Worm (Caenorhabditis elegans) whole organism, young adult: ENCODE results near the gene F41E6.17.
A peak's percentile ranks its signal among the peaks of the same experiment; 100 is the strongest.

Source experiments
- B0261.1 ChIP-seq: sonication (generic microtip); optimal IDR thresholded peaks from 2 replicates; lab custom pipeline; 2016; ENCODE audit warnings: mild to moderate bottlenecking, missing genetic modification characterization, moderate library complexity, missing compliant biosample characterization
- C17E4.6 ChIP-seq: fragments of 200-800 bp; sonication (Bioruptor generic); IDR thresholded peaks from 2 replicates; pipeline ENCODE4 v1.3.6; 2022; ENCODE audit warnings: missing genetic modification reagents, missing genetic modification characterization, missing compliant biosample characterization
- D2030.7 ChIP-seq: fragments of 200-800 bp; sonication (Bioruptor generic); IDR thresholded peaks from 2 replicates; pipeline ENCODE4 v1.3.6; 2022; ENCODE audit warnings: missing genetic modification reagents, missing genetic modification characterization, missing compliant biosample characterization
- F23B12.7 ChIP-seq: sonication (generic microtip); optimal IDR thresholded peaks from 2 replicates; lab custom pipeline; 2017; ENCODE audit warnings: missing genetic modification characterization, mild to moderate bottlenecking, missing compliant biosample characterization, antibody characterized with exemption, moderate library complexity; ENCODE audit not compliant: insufficient read depth
- F33H1.4 ChIP-seq: fragments of 200-800 bp; sonication (Bioruptor generic); IDR thresholded peaks from 2 replicates; pipeline ENCODE4 v1.3.6; 2022; ENCODE audit warnings: missing genetic modification reagents, missing genetic modification characterization, missing compliant biosample characterization
- F39B2.1 ChIP-seq: fragments of 200-800 bp; sonication (Bioruptor generic); IDR thresholded peaks from 2 replicates; pipeline ENCODE4 v1.3.6; 2022; ENCODE audit warnings: missing genetic modification reagents, missing genetic modification characterization, missing compliant biosample characterization
- F57A8.1 ChIP-seq: fragments of 200-800 bp; sonication (Bioruptor generic); optimal IDR thresholded peaks from 2 replicates; lab custom pipeline; 2018; ENCODE audit warnings: mild to moderate bottlenecking, missing genetic modification characterization, moderate library complexity, missing compliant biosample characterization
- K12H6.12 ChIP-seq: fragments of 200-800 bp; sonication (Bioruptor generic); optimal IDR thresholded peaks from 2 replicates; lab custom pipeline; 2018; ENCODE audit warnings: mild to moderate bottlenecking, missing genetic modification characterization, missing compliant biosample characterization
- T26A5.8 ChIP-seq: sonication (generic microtip); optimal IDR thresholded peaks from 2 replicates; lab custom pipeline; 2016; ENCODE audit warnings: missing genetic modification characterization, missing compliant biosample characterization
- Y56A3A.18 ChIP-seq: fragments of 200-800 bp; sonication (Bioruptor generic); IDR thresholded peaks from 2 replicates; pipeline ENCODE4 v1.3.6; 2022; ENCODE audit warnings: missing genetic modification reagents, missing genetic modification characterization, missing compliant biosample characterization
- Y67H2A.10 ChIP-seq: fragments of 200-800 bp; sonication (Bioruptor generic); conservative IDR thresholded peaks from 2 replicates; pipeline ENCODE4 v1.3.6; 2022; ENCODE audit warnings: missing genetic modification reagents, missing genetic modification characterization, missing compliant biosample characterization
- ZK185.1 ChIP-seq: sonication (generic microtip); optimal IDR thresholded peaks from 2 replicates; lab custom pipeline; 2016; ENCODE audit warnings: mild to moderate bottlenecking, missing genetic modification characterization, missing compliant biosample characterization; ENCODE audit not compliant: poor library complexity, severe bottlenecking
- akir-1 ChIP-seq: fragments of 200-800 bp; sonication (Bioruptor generic); optimal IDR thresholded peaks from 2 replicates; lab custom pipeline; 2018; ENCODE audit warnings: mild to moderate bottlenecking, missing genetic modification characterization, moderate library complexity, missing compliant biosample characterization
- attf-5 ChIP-seq: fragments of 200-800 bp; sonication (Bioruptor generic); optimal IDR thresholded peaks from 2 replicates; lab custom pipeline; 2018; ENCODE audit warnings: mild to moderate bottlenecking, missing genetic modification characterization, missing compliant biosample characterization
- bed-2 ChIP-seq: fragments of 200-800 bp; sonication (Bioruptor generic); IDR thresholded peaks from 2 replicates; pipeline ENCODE4 v1.3.6; 2022; ENCODE audit warnings: missing genetic modification reagents, missing genetic modification characterization, missing compliant biosample characterization
- cebp-1 ChIP-seq, 2 experiments: fragments of 200-800 bp in 1 of 2; sonication (Bioruptor generic) in 1 of 2; sonication (generic microtip) in 1 of 2; IDR thresholded peaks in 1 of 2; optimal IDR thresholded peaks in 1 of 2; 2 replicates each; pipeline versions ENCODE4 v1.3.6 to Lab custom; 2017 to 2022; ENCODE audit warnings: missing compliant biosample characterization in 2 of 2, missing genetic modification characterization in 2 of 2, mild to moderate bottlenecking in 1 of 2, missing genetic modification reagents in 1 of 2, moderate library complexity in 1 of 2
- dpff-1 ChIP-seq: sonication (generic microtip); optimal IDR thresholded peaks from 2 replicates; lab custom pipeline; 2017; ENCODE audit warnings: mild to moderate bottlenecking, missing genetic modification characterization, missing compliant biosample characterization
- efl-1 ChIP-seq: fragments of 150-350 bp; optimal IDR thresholded peaks from 2 replicates; lab custom pipeline; 2014; ENCODE audit warnings: missing biosample characterization, missing genetic modification reagents, missing genetic modification characterization
- egl-18 ChIP-seq: fragments of 200-800 bp; sonication (Bioruptor generic); IDR thresholded peaks from 2 replicates; pipeline ENCODE4 v1.3.6; 2022; ENCODE audit warnings: missing genetic modification reagents, missing genetic modification characterization, missing compliant biosample characterization
- hlh-12 ChIP-seq: sonication (generic microtip); optimal IDR thresholded peaks from 2 replicates; lab custom pipeline; 2016; ENCODE audit warnings: missing genetic modification characterization, missing compliant biosample characterization
- hmg-1.2 ChIP-seq: fragments of 200-800 bp; sonication (Bioruptor generic); IDR thresholded peaks from 2 replicates; pipeline ENCODE4 v1.3.6; 2022; ENCODE audit warnings: missing genetic modification reagents, missing genetic modification characterization, missing compliant biosample characterization
- hmg-20 ChIP-seq: fragments of 200-800 bp; sonication (Bioruptor generic); IDR thresholded peaks from 2 replicates; pipeline ENCODE4 v1.3.6; 2022; ENCODE audit warnings: missing genetic modification reagents, missing genetic modification characterization, missing compliant biosample characterization
- hrde-1 ChIP-seq: sonication (generic microtip); optimal IDR thresholded peaks from 2 replicates; lab custom pipeline; 2016; ENCODE audit warnings: missing genetic modification characterization, mild to moderate bottlenecking, missing compliant biosample characterization, moderate library complexity, missing genotype, missing genetic modification reagents, borderline replicate concordance
- lin-54 ChIP-seq: fragments of 200-800 bp; sonication (Bioruptor generic); optimal IDR thresholded peaks from 2 replicates; lab custom pipeline; 2018; ENCODE audit warnings: mild to moderate bottlenecking, missing genetic modification characterization, missing compliant biosample characterization
- lir-1 ChIP-seq: fragments of 200-800 bp; sonication (Bioruptor generic); conservative IDR thresholded peaks from 2 replicates; pipeline ENCODE4 v1.3.6; 2022; ENCODE audit warnings: missing genetic modification reagents, missing genetic modification characterization, missing compliant biosample characterization
- madf-10 ChIP-seq: sonication (generic microtip); optimal IDR thresholded peaks from 2 replicates; lab custom pipeline; 2016; ENCODE audit warnings: mild to moderate bottlenecking, missing genetic modification characterization, missing compliant biosample characterization
- madf-3 ChIP-seq: fragments of 200-800 bp; sonication (Bioruptor generic); IDR thresholded peaks from 2 replicates; pipeline ENCODE4 v1.3.6; 2022; ENCODE audit warnings: missing genetic modification reagents, missing genetic modification characterization, missing compliant biosample characterization
- mcd-1 ChIP-seq: fragments of 200-800 bp; sonication (Bioruptor generic); IDR thresholded peaks from 2 replicates; pipeline ENCODE4 v1.3.6; 2022; ENCODE audit warnings: missing genetic modification reagents, missing genetic modification characterization, missing compliant biosample characterization
- nfyb-1 ChIP-seq: fragments of 200-800 bp; sonication (Bioruptor generic); IDR thresholded peaks from 2 replicates; pipeline ENCODE4 v1.3.6; 2022; ENCODE audit warnings: missing genetic modification reagents, missing genetic modification characterization, missing compliant biosample characterization
- nhr-80 ChIP-seq: sonication (generic microtip); optimal IDR thresholded peaks from 2 replicates; lab custom pipeline; 2016; ENCODE audit warnings: missing genetic modification characterization, missing compliant biosample characterization
- pbrm-1 ChIP-seq: fragments of 200-800 bp; sonication (Bioruptor generic); IDR thresholded peaks from 2 replicates; pipeline ENCODE4 v1.3.6; 2022; ENCODE audit warnings: missing genetic modification reagents, missing genetic modification characterization, missing compliant biosample characterization
- pha-4 ChIP-seq: fragments of 150-350 bp; sonication (generic microtip); optimal IDR thresholded peaks from 2 replicates; lab custom pipeline; 2014; ENCODE audit warnings: missing biosample characterization, missing genetic modification reagents, missing genetic modification characterization
- rcor-1 ChIP-seq: fragments of 200-800 bp; sonication (Bioruptor generic); IDR thresholded peaks from 2 replicates; pipeline ENCODE4 v1.3.6; 2022; ENCODE audit warnings: missing genetic modification reagents, missing genetic modification characterization, missing compliant biosample characterization
- rpc-1 ChIP-seq, 2 experiments: fragments of 150-350 bp in 1 of 2; sonication (generic microtip) in 1 of 2; optimal IDR thresholded peaks; 2 replicates each; lab custom pipeline; 2014 to 2018; ENCODE audit warnings: missing biosample characterization in 1 of 2, missing genetic modification characterization in 1 of 2, missing genetic modification reagents in 1 of 2, missing genotype in 1 of 2
- snpc-3.4 ChIP-seq: sonication (generic microtip); optimal IDR thresholded peaks from 2 replicates; lab custom pipeline; 2017; ENCODE audit warnings: missing genetic modification characterization, mild to moderate bottlenecking, missing compliant biosample characterization, antibody characterized with exemption, moderate library complexity, missing genotype, missing genetic modification reagents
- snpc-4 ChIP-seq, 5 experiments: fragments of 150-350 bp in 1 of 5; sonication (generic microtip) in 4 of 5; optimal IDR thresholded peaks; 2 replicates each; lab custom pipeline; 2014 to 2018; ENCODE audit warnings: missing genetic modification characterization in 5 of 5, missing biosample characterization in 3 of 5, antibody characterized with exemption in 2 of 5, mild to moderate bottlenecking in 2 of 5, missing compliant biosample characterization in 2 of 5, missing genotype in 2 of 5, moderate library complexity in 2 of 5, missing genetic modification reagents in 1 of 5
- somi-1 ChIP-seq: fragments of 200-800 bp; sonication (Bioruptor generic); optimal IDR thresholded peaks from 2 replicates; lab custom pipeline; 2018; ENCODE audit warnings: mild to moderate bottlenecking, missing genetic modification characterization, missing compliant biosample characterization
- sptf-2 ChIP-seq: fragments of 200-800 bp; sonication (Bioruptor generic); optimal IDR thresholded peaks from 2 replicates; lab custom pipeline; 2018; ENCODE audit warnings: mild to moderate bottlenecking, missing genetic modification characterization, missing compliant biosample characterization
- tlf-1 ChIP-seq: fragments of 200-800 bp; sonication (Bioruptor generic); optimal IDR thresholded peaks from 2 replicates; lab custom pipeline; 2018; ENCODE audit warnings: mild to moderate bottlenecking, missing genetic modification characterization, missing compliant biosample characterization
- ztf-18 ChIP-seq: sonication (generic microtip); optimal IDR thresholded peaks from 2 replicates; lab custom pipeline; 2016; ENCODE audit warnings: missing genotype, mild to moderate bottlenecking, missing genetic modification characterization, missing compliant biosample characterization
- ztf-25 ChIP-seq: fragments of 200-800 bp; sonication (Bioruptor generic); IDR thresholded peaks from 2 replicates; pipeline ENCODE4 v1.3.6; 2022; ENCODE audit warnings: missing genetic modification reagents, missing genetic modification characterization, missing compliant biosample characterization
- ztf-26 ChIP-seq: sonication (generic microtip); optimal IDR thresholded peaks from 2 replicates; lab custom pipeline; 2017; ENCODE audit warnings: missing genetic modification characterization, missing compliant biosample characterization
- ztf-28 ChIP-seq: fragments of 200-800 bp; sonication (Bioruptor generic); IDR thresholded peaks from 2 replicates; pipeline ENCODE4 v1.3.6; 2022; ENCODE audit warnings: missing genetic modification reagents, missing genetic modification characterization, missing compliant biosample characterization

Gene F41E6.17

ce11 chrV:8631277-8631765, 7.4 kb downstream of the F41E6.17 start, which contains the start of gene atg-18:
Gene atg-18, minus strand, starts transcription at chrV:8631327.
- 0 out of 2 replicates have a peak, but pooled peaks have one; percentile 16 for TF ChIP-seq lir-1
- TF ChIP-seq F33H1.4: no peak
- peak; percentile 56 for TF ChIP-seq K12H6.12 (tag; lab: Kevin White, UChicago)
- TF ChIP-seq ztf-28: no peak
- peak; percentile 63 for TF ChIP-seq F23B12.7 (tag; lab: Kevin White, UChicago)
- TF ChIP-seq nfyb-1 (GFP tag; lab: Robert Waterston, UW): peak; percentile 66; the same call in 1 of the 2 replicates
- no peak for TF ChIP-seq akir-1 (GFP tag; lab: Kevin White, UChicago)
- peak; percentile 41; the same call in 1 of the 2 replicates for TF ChIP-seq Y56A3A.18 (GFP tag; lab: Robert Waterston, UW)
- no peak for TF ChIP-seq T26A5.8
- TF ChIP-seq bed-2: no peak
- peak; percentile 78 for TF ChIP-seq madf-10 (tag; lab: Kevin White, UChicago)
- peak; percentile 41 for TF ChIP-seq ztf-18 (tag; lab: Kevin White, UChicago)
- peak; percentile 11 for TF ChIP-seq ZK185.1 (tag; lab: Kevin White, UChicago)
- TF ChIP-seq rpc-1 (optimal IDR thresholded peaks at IDR 0.05; lab: Kevin White, UChicago): peak; percentile 31
- TF ChIP-seq rpc-1 (tag; optimal IDR thresholded peaks at IDR 0.05; lab: Kevin White, UChicago): no peak
- 0 out of 2 replicates have a peak, but pooled peaks have one; percentile 15 for TF ChIP-seq cebp-1 (GFP tag; IDR thresholded peaks at IDR 0.05; lab: Robert Waterston, UW)
- TF ChIP-seq cebp-1 (tag; optimal IDR thresholded peaks at IDR 0.05; lab: Kevin White, UChicago): no peak
- TF ChIP-seq hmg-1.2 (GFP tag; lab: Robert Waterston, UW): peak; percentile 31; the same call in 1 of the 2 replicates
- 0 out of 2 replicates have a peak, but pooled peaks have one; percentile 9 for TF ChIP-seq ztf-25
- no peak for TF ChIP-seq sptf-2 (GFP tag; lab: Kevin White, UChicago)
- 0 out of 2 replicates have a peak, but pooled peaks have one; percentile 52 for TF ChIP-seq Y67H2A.10
- TF ChIP-seq pha-4: peak; percentile 26
- peak; percentile 68 for TF ChIP-seq pbrm-1
- TF ChIP-seq attf-5 (GFP tag; lab: Kevin White, UChicago): peak; percentile 49
- TF ChIP-seq snpc-3.4 (tag; lab: Kevin White, UChicago): no peak
- TF ChIP-seq D2030.7 (GFP tag; lab: Robert Waterston, UW): no peak
- peak; percentile 82 for TF ChIP-seq nhr-80 (tag; lab: Kevin White, UChicago)
- no peak; the same call in 1 of the 2 replicates for TF ChIP-seq rcor-1 (GFP tag; lab: Robert Waterston, UW)
- no peak for TF ChIP-seq tlf-1 (GFP tag; lab: Kevin White, UChicago)
- no peak for TF ChIP-seq snpc-4 (GFP tag; optimal IDR thresholded peaks at IDR 0.05; lab: Kevin White, UChicago)
- TF ChIP-seq snpc-4 (tag; optimal IDR thresholded peaks at IDR 0.05; lab: Kevin White, UChicago): peak in 1 of 4 experiments; percentile 26

DNA sequence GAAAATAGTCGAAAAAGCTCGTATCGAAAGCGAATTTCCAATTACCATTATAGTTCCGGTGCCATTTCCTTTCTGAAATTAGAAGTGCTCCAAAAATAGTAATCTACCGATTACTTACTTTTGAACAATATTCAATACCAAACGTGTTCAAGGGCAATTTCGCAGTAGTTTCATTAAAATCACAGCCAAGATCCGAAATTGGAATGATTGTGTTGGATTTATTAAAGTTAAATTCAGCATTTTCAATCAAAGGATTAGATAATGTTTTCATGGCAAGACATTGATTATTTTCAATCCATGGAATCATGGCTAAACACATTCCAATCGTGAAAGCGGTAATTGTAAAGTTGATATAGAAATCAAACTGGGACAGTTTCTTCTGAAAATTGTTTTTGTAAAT, 8.9 kb downstream of the F41E6.17 start:
- TF ChIP-seq hlh-12 (tag; lab: Kevin White, UChicago): no peak
- TF ChIP-seq hrde-1 (tag; lab: Kevin White, UChicago): no peak
- no peak for TF ChIP-seq C17E4.6 (GFP tag; lab: Robert Waterston, UW)
- no peak for TF ChIP-seq madf-3 (GFP tag; lab: Robert Waterston, UW)

DNA sequence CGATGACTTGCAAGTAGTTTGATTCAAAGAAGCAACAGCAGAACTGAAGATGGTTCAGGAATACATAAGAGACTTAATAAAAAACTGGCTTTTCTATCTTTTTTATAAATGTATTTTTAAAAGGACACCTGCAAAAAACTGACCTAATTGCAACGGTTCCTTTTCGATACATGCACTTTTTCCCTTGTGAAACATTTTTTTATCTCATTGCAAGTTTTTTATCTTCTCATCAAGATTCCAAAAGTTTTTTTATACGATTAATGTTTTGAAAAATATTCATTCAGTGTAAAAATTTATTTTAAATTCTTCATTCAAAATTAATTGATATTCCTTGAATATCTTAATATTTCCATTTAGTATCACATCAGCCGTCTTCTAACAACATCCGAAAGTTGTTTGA, 11.7 kb downstream of the F41E6.17 start, which contains the start of gene oac-29:
Gene oac-29 (minus strand): TSS at position 101 of the 400 bp plus-strand sequence.
- no peak for TF ChIP-seq dpff-1 (tag; lab: Kevin White, UChicago)
- no peak for TF ChIP-seq Y56A3A.18 (GFP tag; lab: Robert Waterston, UW)
- TF ChIP-seq B0261.1: no peak
- no peak for TF ChIP-seq D2030.7 (GFP tag; lab: Robert Waterston, UW)
- no peak for TF ChIP-seq lin-54 (GFP tag; lab: Kevin White, UChicago)
- TF ChIP-seq F39B2.1 (GFP tag; lab: Robert Waterston, UW): no peak
- no peak for TF ChIP-seq ztf-26 (tag; lab: Kevin White, UChicago)
- TF ChIP-seq hmg-20 (GFP tag; lab: Robert Waterston, UW): no peak
- no peak for TF ChIP-seq F57A8.1 (GFP tag; lab: Kevin White, UChicago)
- TF ChIP-seq somi-1 (GFP tag; lab: Kevin White, UChicago): no peak
- no peak for TF ChIP-seq lir-1
- no peak for TF ChIP-seq efl-1
- no peak for TF ChIP-seq cebp-1 (GFP tag; IDR thresholded peaks at IDR 0.05; lab: Robert Waterston, UW)
- no peak for TF ChIP-seq cebp-1 (tag; optimal IDR thresholded peaks at IDR 0.05; lab: Kevin White, UChicago)
- TF ChIP-seq hrde-1 (tag; lab: Kevin White, UChicago): no peak
- no peak for TF ChIP-seq mcd-1 (GFP tag; lab: Robert Waterston, UW)
- TF ChIP-seq rcor-1 (GFP tag; lab: Robert Waterston, UW): no peak
- no peak for TF ChIP-seq egl-18 (GFP tag; lab: Robert Waterston, UW)
- no peak for TF ChIP-seq hlh-12 (tag; lab: Kevin White, UChicago)
